Worm (Caenorhabditis elegans) whole organism, late embryonic: ENCODE measurements around the gene ttr-35.

ENCODE experiments used
- C08G9.2 ChIP-seq: sonication (generic microtip); optimal IDR thresholded peaks from 2 replicates; lab custom pipeline; 2016; ENCODE audit warnings: mild to moderate bottlenecking, missing genetic modification characterization, moderate library complexity, missing compliant biosample characterization
- K02D7.2 ChIP-seq: sonication (generic microtip); optimal IDR thresholded peaks from 2 replicates; lab custom pipeline; 2017; ENCODE audit warnings: mild to moderate bottlenecking, missing genetic modification characterization, missing compliant biosample characterization
- K09A11.1 ChIP-seq: sonication (generic microtip); optimal IDR thresholded peaks from 2 replicates; lab custom pipeline; 2017; ENCODE audit warnings: antibody characterized with exemption, mild to moderate bottlenecking, missing genetic modification characterization, missing compliant biosample characterization; ENCODE audit not compliant: insufficient read depth
- ahr-1 ChIP-seq: sonication (generic microtip); optimal IDR thresholded peaks from 2 replicates; lab custom pipeline; 2016; ENCODE audit warnings: missing genetic modification characterization, missing compliant biosample characterization
- ama-1 ChIP-seq: fragments of 150-350 bp; optimal IDR thresholded peaks from 2 replicates; lab custom pipeline; 2014
- ceh-2 ChIP-seq: sonication (generic microtip); optimal IDR thresholded peaks from 2 replicates; lab custom pipeline; 2016; ENCODE audit warnings: missing genotype, missing genetic modification characterization, missing compliant biosample characterization
- ceh-22 ChIP-seq: sonication (generic microtip); optimal IDR thresholded peaks from 2 replicates; lab custom pipeline; 2017; ENCODE audit warnings: missing biosample characterization, missing genetic modification characterization
- ceh-31 ChIP-seq: sonication (generic microtip); optimal IDR thresholded peaks from 2 replicates; lab custom pipeline; 2016; ENCODE audit warnings: missing genetic modification characterization, missing compliant biosample characterization
- ceh-34 ChIP-seq: sonication (generic microtip); optimal IDR thresholded peaks from 2 replicates; lab custom pipeline; 2016; ENCODE audit warnings: mild to moderate bottlenecking, missing genetic modification characterization, missing compliant biosample characterization
- ceh-48 ChIP-seq: sonication (generic microtip); optimal IDR thresholded peaks from 2 replicates; lab custom pipeline; 2016; ENCODE audit warnings: missing genetic modification characterization, inconsistent platforms, missing compliant biosample characterization
- ceh-6 ChIP-seq: fragments of 200-800 bp; sonication (Bioruptor generic); optimal IDR thresholded peaks from 2 replicates; lab custom pipeline; 2018; ENCODE audit warnings: mild to moderate bottlenecking, missing genetic modification characterization, missing compliant biosample characterization
- che-1 ChIP-seq: sonication (generic microtip); optimal IDR thresholded peaks from 2 replicates; lab custom pipeline; 2016; ENCODE audit warnings: mild to moderate bottlenecking, missing genetic modification characterization, missing compliant biosample characterization
- dve-1 ChIP-seq: sonication (generic microtip); optimal IDR thresholded peaks from 2 replicates; lab custom pipeline; 2017; ENCODE audit warnings: antibody characterized with exemption, mild to moderate bottlenecking, missing genetic modification characterization, missing compliant biosample characterization
- elt-2 ChIP-seq: sonication (generic microtip); optimal IDR thresholded peaks from 2 replicates; lab custom pipeline; 2016; ENCODE audit warnings: missing genetic modification reagents, missing genetic modification characterization, missing compliant biosample characterization
- ets-4 ChIP-seq: sonication (generic microtip); optimal IDR thresholded peaks from 2 replicates; lab custom pipeline; 2016; ENCODE audit warnings: missing genetic modification characterization, missing compliant biosample characterization
- eyg-1 ChIP-seq: sonication (generic microtip); optimal IDR thresholded peaks from 2 replicates; lab custom pipeline; 2016; ENCODE audit warnings: missing genotype, missing genetic modification characterization, missing compliant biosample characterization
- fax-1 ChIP-seq: sonication (generic microtip); optimal IDR thresholded peaks from 2 replicates; lab custom pipeline; 2016; ENCODE audit warnings: missing genotype, missing genetic modification characterization, missing compliant biosample characterization
- hlh-6 ChIP-seq: sonication (generic microtip); optimal IDR thresholded peaks from 2 replicates; lab custom pipeline; 2016; ENCODE audit warnings: missing genotype, missing genetic modification characterization, missing compliant biosample characterization
- lim-6 ChIP-seq: sonication (generic microtip); optimal IDR thresholded peaks from 2 replicates; lab custom pipeline; 2016; ENCODE audit warnings: missing genetic modification characterization, missing compliant biosample characterization
- lin-11 ChIP-seq: fragments of 200-800 bp; sonication (Bioruptor generic); optimal IDR thresholded peaks from 2 replicates; lab custom pipeline; 2018; ENCODE audit warnings: mild to moderate bottlenecking, missing genetic modification characterization, missing compliant biosample characterization
- nhr-232 ChIP-seq: sonication (generic microtip); optimal IDR thresholded peaks from 2 replicates; lab custom pipeline; 2016; ENCODE audit warnings: missing genetic modification characterization, missing compliant biosample characterization
- pha-2 ChIP-seq: sonication (generic microtip); optimal IDR thresholded peaks from 2 replicates; lab custom pipeline; 2017; ENCODE audit warnings: mild to moderate bottlenecking, missing genetic modification characterization, missing compliant biosample characterization
- ref-2 ChIP-seq: sonication (generic microtip); optimal IDR thresholded peaks from 2 replicates; lab custom pipeline; 2016; ENCODE audit warnings: missing genetic modification characterization, missing compliant biosample characterization
- rnt-1 ChIP-seq: sonication (generic microtip); optimal IDR thresholded peaks from 2 replicates; lab custom pipeline; 2016; ENCODE audit warnings: missing genetic modification characterization, missing compliant biosample characterization
- sdc-2 ChIP-seq: sonication (generic microtip); optimal IDR thresholded peaks from 2 replicates; lab custom pipeline; 2016; ENCODE audit warnings: missing genotype, missing genetic modification characterization, missing compliant biosample characterization
- sox-2 ChIP-seq: fragments of 200-800 bp; sonication (Bioruptor generic); IDR thresholded peaks from 2 replicates; pipeline ENCODE4 v1.3.6; 2022; ENCODE audit warnings: missing genetic modification reagents, missing genetic modification characterization, missing compliant biosample characterization
- sox-4 ChIP-seq: sonication (generic microtip); optimal IDR thresholded peaks from 2 replicates; lab custom pipeline; 2017; ENCODE audit warnings: mild to moderate bottlenecking, missing genetic modification characterization, inconsistent platforms, missing compliant biosample characterization
- tbx-2 ChIP-seq: sonication (generic microtip); optimal IDR thresholded peaks from 2 replicates; lab custom pipeline; 2016; ENCODE audit warnings: missing genetic modification characterization, missing compliant biosample characterization
- unc-3 ChIP-seq, 2 experiments: fragments of 200-800 bp in 1 of 2; sonication (Bioruptor generic) in 1 of 2; sonication (generic microtip) in 1 of 2; conservative IDR thresholded peaks in 1 of 2; optimal IDR thresholded peaks in 1 of 2; 2 replicates each; pipeline versions ENCODE4 v1.3.6 to Lab custom; 2016 to 2022; ENCODE audit warnings: missing compliant biosample characterization in 2 of 2, missing genetic modification characterization in 2 of 2, missing genetic modification reagents in 1 of 2
- unc-86 ChIP-seq: sonication (generic microtip); optimal IDR thresholded peaks from 2 replicates; lab custom pipeline; 2016; ENCODE audit warnings: missing genetic modification characterization, missing compliant biosample characterization
- zip-5 ChIP-seq: sonication (generic microtip); optimal IDR thresholded peaks from 2 replicates; lab custom pipeline; 2016; ENCODE audit warnings: missing genetic modification characterization, missing compliant biosample characterization

The ttr-35 gene

ce11 chrX:6552806-6553337 is 40.8 kb downstream of the ttr-35 start, which contains the start of gene svh-2:
Gene svh-2, plus strand, starts transcription at chrX:6553287.
- TF ChIP-seq sox-2 (no peak), sox-4 (tag; lab: Kevin White, UChicago) (no peak), fax-1 (no peak), ama-1 (lab: Kevin White, UChicago) (no peak), ceh-31 (tag; lab: Kevin White, UChicago) (no peak), unc-86 (tag; lab: Kevin White, UChicago) (no peak), ceh-48 (no peak), pha-2 (tag; lab: Kevin White, UChicago) (no peak), rnt-1 (tag; lab: Kevin White, UChicago) (no peak), ceh-6 (GFP tag; lab: Kevin White, UChicago) (no peak), ahr-1 (tag; lab: Kevin White, UChicago) (no peak), K09A11.1 (no peak), lin-11 (tag; lab: Kevin White, UChicago) (no peak), dve-1 (tag; lab: Kevin White, UChicago) (no peak), unc-3 (GFP tag; conservative IDR thresholded peaks at IDR 0.05; lab: Robert Waterston, UW) (no peak), unc-3 (tag; optimal IDR thresholded peaks at IDR 0.05; lab: Kevin White, UChicago) (no peak), ceh-22 (tag; lab: Kevin White, UChicago) (no peak), hlh-6 (no peak), che-1 (tag; lab: Kevin White, UChicago) (no peak)
- TF ChIP-seq, all 69 proteins: peak for 0

ce11 chrX:6553634-6554033 is 41.5 kb downstream of the ttr-35 start:
- TF ChIP-seq sox-4 (tag; lab: Kevin White, UChicago) (no peak), sdc-2 (tag; lab: Kevin White, UChicago) (no peak), ahr-1 (tag; lab: Kevin White, UChicago) (no peak), C08G9.2 (no peak)

ce11 chrX:6560495-6560894 is 48.4 kb downstream of the ttr-35 start:
- TF ChIP-seq K02D7.2 (tag; lab: Kevin White, UChicago) (no peak), ceh-2 (no peak), eyg-1 (tag; lab: Kevin White, UChicago) (no peak), sox-4 (tag; lab: Kevin White, UChicago) (no peak), sdc-2 (tag; lab: Kevin White, UChicago) (no peak), C08G9.2 (no peak), ets-4 (tag; lab: Kevin White, UChicago) (no peak), ref-2 (tag; lab: Kevin White, UChicago) (no peak), lim-6 (tag; lab: Kevin White, UChicago) (no peak), tbx-2 (tag; lab: Kevin White, UChicago) (no peak), ahr-1 (tag; lab: Kevin White, UChicago) (no peak), elt-2 (no peak), unc-3 (GFP tag; conservative IDR thresholded peaks at IDR 0.05; lab: Robert Waterston, UW) (no peak), unc-3 (tag; optimal IDR thresholded peaks at IDR 0.05; lab: Kevin White, UChicago) (no peak), nhr-232 (tag; lab: Kevin White, UChicago) (no peak), unc-86 (tag; lab: Kevin White, UChicago) (no peak)

ce11 chrX:6562378-6562856 is 50.3 kb downstream of the ttr-35 start, which contains the start of gene aaim-1:
Gene aaim-1, minus strand, starts transcription at chrX:6562428.
- TF ChIP-seq zip-5 (tag; lab: Kevin White, UChicago) (no peak), ceh-34 (tag; lab: Kevin White, UChicago) (peak; percentile 32)
